Worm (Caenorhabditis elegans) whole organism, L1 larva: ENCODE data around the gene ZK287.9.

ENCODE experiments used
- alr-1 ChIP-seq: fragments of 200-800 bp; sonication (Bioruptor generic); optimal IDR thresholded peaks from 2 replicates; lab custom pipeline; 2018; ENCODE audit warnings: borderline replicate concordance, mild to moderate bottlenecking, missing genetic modification characterization, missing compliant biosample characterization
- blmp-1 ChIP-seq: fragments of 150-350 bp; optimal IDR thresholded peaks from 2 replicates; lab custom pipeline; 2014; ENCODE audit warnings: missing biosample characterization, missing genetic modification characterization
- efl-3 ChIP-seq: fragments of 200-800 bp; sonication (Bioruptor generic); optimal IDR thresholded peaks from 2 replicates; lab custom pipeline; 2018; ENCODE audit warnings: mild to moderate bottlenecking, missing genetic modification characterization, missing compliant biosample characterization
- elt-2 ChIP-seq: sonication (generic microtip); optimal IDR thresholded peaks from 2 replicates; lab custom pipeline; 2016; ENCODE audit warnings: missing genetic modification characterization, mild to moderate bottlenecking, inconsistent platforms, missing compliant biosample characterization, missing genetic modification reagents
- lin-39 ChIP-seq: fragments of 150-350 bp; optimal IDR thresholded peaks from 2 replicates; lab custom pipeline; 2014; ENCODE audit warnings: missing biosample characterization, missing genetic modification reagents, missing genetic modification characterization
- nhr-11 ChIP-seq: fragments of 150-350 bp; optimal IDR thresholded peaks from 2 replicates; lab custom pipeline; 2014; ENCODE audit warnings: missing biosample characterization, missing genetic modification characterization
- nhr-28 ChIP-seq: fragments of 150-350 bp; optimal IDR thresholded peaks from 2 replicates; lab custom pipeline; 2014; ENCODE audit warnings: missing biosample characterization, missing genetic modification characterization
- pag-3 ChIP-seq: sonication (generic microtip); optimal IDR thresholded peaks from 2 replicates; lab custom pipeline; 2017; ENCODE audit warnings: missing genetic modification characterization, mild to moderate bottlenecking, missing compliant biosample characterization, antibody characterized with exemption, borderline replicate concordance; ENCODE audit not compliant: insufficient read depth
- unc-62 ChIP-seq: fragments of 150-350 bp; optimal IDR thresholded peaks from 2 replicates; lab custom pipeline; 2014; ENCODE audit warnings: missing biosample characterization, missing genetic modification reagents, missing genetic modification characterization

DNA sequence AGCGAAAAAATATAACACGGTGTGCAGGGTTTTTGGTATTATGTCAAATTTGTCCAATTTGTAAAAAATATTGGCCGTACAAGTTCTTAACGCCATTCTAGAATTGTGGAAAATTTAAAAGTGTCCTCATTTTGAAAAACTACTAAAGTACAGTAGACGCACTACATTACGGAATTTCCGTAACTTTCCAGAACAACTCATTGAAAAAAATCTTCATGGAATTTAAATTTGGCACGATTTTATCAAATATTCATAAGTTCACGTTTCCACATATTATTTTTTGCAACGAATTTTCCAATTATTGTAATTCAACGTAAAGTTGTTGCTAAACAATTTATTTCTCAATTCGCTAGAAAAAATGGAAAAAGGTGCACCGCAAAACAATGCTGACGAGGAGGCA, 35.8 kb downstream of the ZK287.9 start, which contains the start of gene F40F9.3:
- TF ChIP-seq pag-3 (no peak), lin-39 (tag; lab: Kevin White, UChicago) (no peak), unc-62 (GFP tag; lab: Kevin White, UChicago) (no peak), nhr-11 (tag; lab: Kevin White, UChicago) (no peak), nhr-28 (no peak), alr-1 (tag; lab: Kevin White, UChicago) (no peak), blmp-1 (tag; lab: Kevin White, UChicago) (no peak), elt-2 (tag; lab: Kevin White, UChicago) (no peak), efl-3 (no peak)
